Worm (Caenorhabditis elegans) whole organism, mixed stage, embryonic: ENCODE measurements around the gene C18D11.3.

Experiments
- bed-3 ChIP-seq: fragments of 200-800 bp; sonication (Bioruptor generic); optimal IDR thresholded peaks from 3 replicates; lab custom pipeline; 2018; ENCODE audit warnings: mild to moderate bottlenecking, missing genetic modification characterization, moderate library complexity, missing compliant biosample characterization
- ceh-43 ChIP-seq: fragments of 200-800 bp; sonication (Bioruptor generic); optimal IDR thresholded peaks from 2 replicates; lab custom pipeline; 2018; ENCODE audit warnings: mild to moderate bottlenecking, missing genetic modification characterization, moderate library complexity, missing compliant biosample characterization
- ceh-83 ChIP-seq: fragments of 200-800 bp; sonication (Bioruptor generic); optimal IDR thresholded peaks from 2 replicates; lab custom pipeline; 2018; ENCODE audit warnings: mild to moderate bottlenecking, missing genetic modification characterization, missing compliant biosample characterization
- cnd-1 ChIP-seq: fragments of 200-800 bp; sonication (Bioruptor generic); optimal IDR thresholded peaks from 2 replicates; lab custom pipeline; 2018; ENCODE audit warnings: mild to moderate bottlenecking, missing genetic modification characterization, missing compliant biosample characterization
- drap-1 ChIP-seq: fragments of 200-800 bp; sonication (Bioruptor generic); optimal IDR thresholded peaks from 3 replicates; lab custom pipeline; 2018; ENCODE audit warnings: mild to moderate bottlenecking, missing genetic modification characterization, missing compliant biosample characterization
- elt-3 ChIP-seq: fragments of 150-350 bp; optimal IDR thresholded peaks from 2 replicates; lab custom pipeline; 2014; ENCODE audit warnings: missing biosample characterization, missing genetic modification characterization
- lin-13 ChIP-seq: fragments of 150-350 bp; optimal IDR thresholded peaks from 2 replicates; lab custom pipeline; 2014; ENCODE audit warnings: missing biosample characterization, missing genetic modification characterization
- lin-32 ChIP-seq: fragments of 200-800 bp; sonication (Bioruptor generic); optimal IDR thresholded peaks from 2 replicates; lab custom pipeline; 2018; ENCODE audit warnings: mild to moderate bottlenecking, missing genetic modification characterization, missing compliant biosample characterization
- lsy-2 ChIP-seq: fragments of 150-350 bp; optimal IDR thresholded peaks from 2 replicates; lab custom pipeline; 2014; ENCODE audit warnings: missing biosample characterization, missing genetic modification characterization
- mep-1 ChIP-seq: fragments of 150-350 bp; optimal IDR thresholded peaks from 2 replicates; lab custom pipeline; 2017; ENCODE audit warnings: missing biosample characterization, missing genetic modification reagents, missing genetic modification characterization, inconsistent platforms
- mls-2 ChIP-seq: sonication (generic microtip); optimal IDR thresholded peaks from 2 replicates; lab custom pipeline; 2016; ENCODE audit warnings: mild to moderate bottlenecking, missing genetic modification characterization, moderate library complexity, missing compliant biosample characterization
- nhr-12 ChIP-seq: fragments of 150-350 bp; optimal IDR thresholded peaks from 2 replicates; lab custom pipeline; 2014; ENCODE audit warnings: missing biosample characterization, missing genetic modification characterization
- nhr-28 ChIP-seq: fragments of 150-350 bp; optimal IDR thresholded peaks from 2 replicates; lab custom pipeline; 2014; ENCODE audit warnings: missing biosample characterization, missing genetic modification characterization
- nhr-76 ChIP-seq: sonication (generic microtip); optimal IDR thresholded peaks from 2 replicates; lab custom pipeline; 2017; ENCODE audit warnings: missing biosample characterization, missing genetic modification characterization
- pha-4 ChIP-seq: fragments of 150-350 bp; optimal IDR thresholded peaks from 2 replicates; lab custom pipeline; 2018; ENCODE audit warnings: missing biosample characterization, missing genetic modification reagents, missing genetic modification characterization
- snpc-4 ChIP-seq: fragments of 150-350 bp; optimal IDR thresholded peaks from 2 replicates; lab custom pipeline; 2014; ENCODE audit warnings: missing biosample characterization, missing genetic modification characterization
- sptf-1 ChIP-seq: sonication (generic microtip); optimal IDR thresholded peaks from 2 replicates; lab custom pipeline; 2017; ENCODE audit warnings: mild to moderate bottlenecking, missing genetic modification characterization, moderate library complexity, missing compliant biosample characterization
- tbx-8 ChIP-seq: fragments of 200-800 bp; sonication (Bioruptor generic); optimal IDR thresholded peaks from 2 replicates; lab custom pipeline; 2018; ENCODE audit warnings: mild to moderate bottlenecking, missing genetic modification characterization, moderate library complexity, missing compliant biosample characterization
- unc-120 ChIP-seq: sonication (generic microtip); optimal IDR thresholded peaks from 2 replicates; lab custom pipeline; 2017; ENCODE audit warnings: missing genetic modification characterization, missing compliant biosample characterization; ENCODE audit not compliant: poor library complexity, severe bottlenecking
- unc-39 ChIP-seq: fragments of 150-350 bp; optimal IDR thresholded peaks from 2 replicates; lab custom pipeline; 2014; ENCODE audit warnings: missing biosample characterization, missing genetic modification characterization
- unc-62 ChIP-seq: fragments of 150-350 bp; optimal IDR thresholded peaks from 2 replicates; lab custom pipeline; 2014; ENCODE audit warnings: missing biosample characterization, missing genetic modification reagents, missing genetic modification characterization

The C18D11.3 gene

ce11 chrIII:11871617-11872016 is 48.4 kb downstream of the C18D11.3 start:
- TF ChIP-seq unc-39 (tag; lab: Kevin White, UChicago) (no peak), pha-4 (tag; lab: Kevin White, UChicago) (no peak), mep-1 (tag; lab: Kevin White, UChicago) (no peak), snpc-4 (tag; lab: Kevin White, UChicago) (no peak), cnd-1 (no peak), unc-120 (tag; lab: Kevin White, UChicago) (no peak), sptf-1 (tag; lab: Kevin White, UChicago) (no peak), nhr-76 (tag; lab: Kevin White, UChicago) (no peak), lin-13 (tag; lab: Kevin White, UChicago) (no peak), tbx-8 (no peak), lin-32 (GFP tag; lab: Kevin White, UChicago) (no peak), nhr-12 (tag; lab: Kevin White, UChicago) (no peak), ceh-83 (GFP tag; lab: Kevin White, UChicago) (no peak), lsy-2 (tag; lab: Kevin White, UChicago) (no peak), unc-62 (GFP tag; lab: Kevin White, UChicago) (no peak), drap-1 (GFP tag; lab: Kevin White, UChicago) (no peak)

- TF ChIP-seq ceh-43 (GFP tag; lab: Kevin White, UChicago) (no peak), sptf-1 (tag; lab: Kevin White, UChicago) (no peak), nhr-12 (tag; lab: Kevin White, UChicago) (no peak), mep-1 (tag; lab: Kevin White, UChicago) (no peak), ceh-83 (GFP tag; lab: Kevin White, UChicago) (no peak), mls-2 (tag; lab: Kevin White, UChicago) (no peak), tbx-8 (no peak), nhr-28 (no peak), bed-3 (GFP tag; lab: Kevin White, UChicago) (no peak), elt-3 (no peak), lin-13 (tag; lab: Kevin White, UChicago) (no peak), unc-120 (tag; lab: Kevin White, UChicago) (no peak), unc-39 (tag; lab: Kevin White, UChicago) (no peak)
- TF ChIP-seq, all 35 proteins: peak for 0
Measured at ce11 chrIII:11874242-11874641, 51.0 kb downstream of the C18D11.3 start.
